Fruit fly (Drosophila melanogaster): ENCODE measurements around the gene CG2656.

DNA sequence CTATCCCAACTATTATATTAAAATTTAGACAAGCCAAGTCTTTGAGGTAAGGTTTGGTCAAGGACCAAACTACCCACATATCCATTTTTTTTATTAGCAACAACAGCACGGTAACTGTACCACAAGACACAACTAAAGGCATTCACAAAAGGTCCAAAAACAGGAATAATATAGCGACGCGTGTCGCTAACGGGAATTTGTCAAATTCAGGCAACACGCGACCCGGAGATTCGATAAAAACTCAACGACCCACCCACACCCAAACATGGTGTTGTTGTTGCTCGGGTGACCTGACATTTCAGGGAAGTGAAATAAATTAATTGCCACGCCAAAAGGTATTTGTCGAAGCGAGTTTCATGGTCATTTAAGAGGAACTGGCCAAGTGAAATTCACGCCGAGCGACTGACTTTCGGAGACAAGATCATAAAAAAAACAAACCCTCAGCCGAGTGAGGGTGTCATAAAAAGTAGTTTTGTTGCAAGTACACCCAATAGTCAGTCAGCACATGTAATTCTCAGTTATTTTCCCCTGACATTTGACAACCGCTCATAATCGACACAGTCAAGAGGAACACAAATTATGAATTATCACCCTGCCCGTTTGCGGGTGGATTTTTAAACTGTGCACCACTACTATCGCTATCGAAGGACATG, 33.2 kb upstream of the CG2656 start:
- TF ChIP-seq CG1620 (GFP tag; optimal IDR thresholded peaks at IDR 0.05) (no peak), Clk (GFP tag; optimal IDR thresholded peaks at IDR 0.05) (no peak), CG7045 (GFP tag; optimal IDR thresholded peaks at IDR 0.05) (no peak), ovo (GFP tag; optimal IDR thresholded peaks at IDR 0.05) (no peak), CG5204 (GFP tag; optimal IDR thresholded peaks at IDR 0.05) (no peak), pad (GFP tag; optimal IDR thresholded peaks at IDR 0.05) (no peak), tj (GFP tag; optimal IDR thresholded peaks at IDR 0.05) (no peak), Hr96 (GFP tag; optimal IDR thresholded peaks at IDR 0.05) (no peak), CG11617 (GFP tag; optimal IDR thresholded peaks at IDR 0.05) (no peak), cic (GFP tag; optimal IDR thresholded peaks at IDR 0.05) (no peak), toe (GFP tag; optimal IDR thresholded peaks at IDR 0.05) (no peak), bab1 (GFP tag; optimal IDR thresholded peaks at IDR 0.05) (no peak), CG14711 (tag; optimal IDR thresholded peaks at IDR 0.05) (no peak)

Measured in whole organism, adult.